Worm (Caenorhabditis elegans) whole organism, L1 larva: ENCODE results near the gene D1054.10.

Experiments used
- lsy-2 ChIP-seq, 2 experiments: fragments of 150-350 bp; optimal IDR thresholded peaks; 2 replicates each; lab custom pipeline; 2014; ENCODE audit warnings: missing biosample characterization in 2 of 2, missing genetic modification characterization in 2 of 2
- nhr-77 ChIP-seq: fragments of 150-350 bp; optimal IDR thresholded peaks from 2 replicates; lab custom pipeline; 2014; ENCODE audit warnings: missing biosample characterization, missing genetic modification characterization
- unc-130 ChIP-seq: fragments of 150-350 bp; optimal IDR thresholded peaks from 2 replicates; lab custom pipeline; 2017; ENCODE audit warnings: missing biosample characterization, missing genetic modification characterization, inconsistent platforms
- unc-62 ChIP-seq: fragments of 150-350 bp; optimal IDR thresholded peaks from 2 replicates; lab custom pipeline; 2014; ENCODE audit warnings: missing biosample characterization, missing genetic modification reagents, missing genetic modification characterization
- unc-98 ChIP-seq: fragments of 200-800 bp; sonication (Bioruptor generic); IDR thresholded peaks from 2 replicates; pipeline ENCODE4 v1.3.6; 2022; ENCODE audit warnings: missing genetic modification characterization, missing compliant biosample characterization
- zag-1 ChIP-seq: fragments of 150-350 bp; optimal IDR thresholded peaks from 2 replicates; lab custom pipeline; 2014; ENCODE audit warnings: missing biosample characterization, missing genetic modification characterization

DNA sequence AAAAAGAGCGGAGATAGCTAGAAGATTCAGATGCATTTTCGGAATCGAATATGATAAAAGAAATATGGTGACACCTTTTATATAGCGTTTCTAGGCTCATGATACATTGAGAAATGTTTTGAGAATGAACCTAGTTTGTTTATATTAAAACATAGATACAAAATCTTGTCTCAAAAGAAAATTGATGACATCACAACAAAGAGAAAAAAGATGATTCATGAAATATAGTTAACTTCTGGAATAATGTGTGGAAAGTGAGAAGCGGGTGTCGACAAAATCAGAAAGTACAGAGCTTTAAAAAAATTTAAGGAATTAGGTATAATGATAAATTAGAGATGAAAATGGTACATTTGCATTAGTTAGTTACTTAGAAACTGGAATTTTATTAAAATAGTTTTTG is at the start of gene D1054.10:
- TF ChIP-seq unc-62 (no peak), lsy-2 (tag; optimal IDR thresholded peaks at IDR 0.05; lab: Kevin White, UChicago) (no peak), unc-130 (tag; lab: Kevin White, UChicago) (no peak), unc-98 (no peak), zag-1 (tag; lab: Kevin White, UChicago) (no peak), nhr-77 (tag; lab: Kevin White, UChicago) (no peak)
